Worm (Caenorhabditis elegans) whole organism, mixed stage, embryonic: Measurements from ENCODE around the gene hsp-3.

ENCODE experiments used
- ces-1 ChIP-seq: fragments of 150-350 bp; optimal IDR thresholded peaks from 2 replicates; lab custom pipeline; 2014; ENCODE audit warnings: missing biosample characterization, missing genetic modification reagents, missing genetic modification characterization
- ham-2 ChIP-seq: fragments of 200-800 bp; sonication (Bioruptor generic); optimal IDR thresholded peaks from 2 replicates; lab custom pipeline; 2018; ENCODE audit warnings: mild to moderate bottlenecking, missing genetic modification characterization, missing compliant biosample characterization
- lin-13 ChIP-seq: fragments of 150-350 bp; optimal IDR thresholded peaks from 2 replicates; lab custom pipeline; 2014; ENCODE audit warnings: missing biosample characterization, missing genetic modification characterization
- lsy-2 ChIP-seq: fragments of 150-350 bp; optimal IDR thresholded peaks from 2 replicates; lab custom pipeline; 2014; ENCODE audit warnings: missing biosample characterization, missing genetic modification characterization
- nhr-12 ChIP-seq: fragments of 150-350 bp; optimal IDR thresholded peaks from 2 replicates; lab custom pipeline; 2014; ENCODE audit warnings: missing biosample characterization, missing genetic modification characterization
- unc-39 ChIP-seq: fragments of 150-350 bp; optimal IDR thresholded peaks from 2 replicates; lab custom pipeline; 2014; ENCODE audit warnings: missing biosample characterization, missing genetic modification characterization

DNA sequence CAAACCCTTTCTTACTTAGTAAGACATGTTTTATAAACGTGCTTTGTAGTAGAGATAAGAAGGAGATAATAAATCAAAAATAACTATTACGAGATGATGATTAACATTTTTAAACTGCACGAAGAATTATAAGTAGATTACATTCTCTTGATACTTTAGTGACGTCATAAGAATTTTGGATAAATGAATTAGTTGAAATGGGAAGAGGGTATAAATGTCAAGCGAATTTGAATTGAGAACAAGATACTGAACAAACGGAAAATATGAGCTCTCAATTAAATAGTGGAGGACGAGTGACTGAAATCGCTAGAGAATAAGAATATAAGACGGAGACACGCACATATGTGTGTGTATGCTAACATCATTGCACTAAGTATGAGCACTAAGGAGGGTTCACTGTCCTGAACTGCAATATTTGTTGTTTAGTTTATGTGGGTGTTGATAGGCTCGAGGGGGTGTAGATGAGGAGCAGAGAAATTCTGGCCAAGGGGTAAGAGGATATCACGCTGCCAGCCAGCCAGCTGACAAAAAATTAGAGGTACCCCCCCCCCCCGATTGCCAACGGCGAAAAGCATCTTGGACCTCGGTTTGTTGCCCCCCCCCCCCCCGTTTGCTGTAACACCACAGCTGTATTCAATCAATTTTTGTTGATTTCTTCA is 51.4 kb downstream of the hsp-3 start:
- no peak for TF ChIP-seq unc-39 (tag; lab: Kevin White, UChicago)
- no peak for TF ChIP-seq nhr-12 (tag; lab: Kevin White, UChicago)
- no peak for TF ChIP-seq lin-13
- no peak for TF ChIP-seq ham-2 (GFP tag; lab: Kevin White, UChicago)
- peak; percentile 36 for TF ChIP-seq ces-1
- no peak for TF ChIP-seq lsy-2 (tag; lab: Kevin White, UChicago)
